Worm (Caenorhabditis elegans) whole organism, midembryonic: ENCODE data around the gene sds-22.

Experiments used
- cog-1 ChIP-seq: sonication (generic microtip); optimal IDR thresholded peaks from 2 replicates; lab custom pipeline; 2016; ENCODE audit warnings: missing genetic modification characterization, missing compliant biosample characterization
- flt-1 ChIP-seq: fragments of 200-800 bp; sonication (Bioruptor generic); IDR thresholded peaks from 2 replicates; pipeline ENCODE4 v1.3.6; 2022; ENCODE audit warnings: missing genetic modification characterization, missing compliant biosample characterization
- ref-1 ChIP-seq: fragments of 200-800 bp; sonication (Bioruptor generic); conservative IDR thresholded peaks from 2 replicates; pipeline ENCODE4 v1.3.6; 2022; ENCODE audit warnings: missing genetic modification reagents, missing genetic modification characterization, missing compliant biosample characterization
- tab-1 ChIP-seq: fragments of 200-800 bp; sonication (Bioruptor generic); IDR thresholded peaks from 2 replicates; pipeline ENCODE4 v1.3.6; 2022; ENCODE audit warnings: missing genetic modification characterization, missing compliant biosample characterization
- ztf-23 ChIP-seq: fragments of 200-800 bp; sonication (Bioruptor generic); IDR thresholded peaks from 2 replicates; pipeline ENCODE4 v1.3.6; 2022; ENCODE audit warnings: missing genetic modification reagents, missing genetic modification characterization, missing compliant biosample characterization
- ztf-29 ChIP-seq: fragments of 200-800 bp; sonication (Bioruptor generic); IDR thresholded peaks from 2 replicates; pipeline ENCODE4 v1.3.6; 2022; ENCODE audit warnings: missing genetic modification reagents, missing genetic modification characterization, missing compliant biosample characterization

- TF ChIP-seq flt-1 (GFP tag; lab: Robert Waterston, UW) (no peak), ref-1 (GFP tag; lab: Robert Waterston, UW) (no peak), ztf-29 (GFP tag; lab: Robert Waterston, UW) (no peak), ztf-23 (GFP tag; lab: Robert Waterston, UW) (no peak), cog-1 (tag; lab: Kevin White, UChicago) (no peak), tab-1 (GFP tag; lab: Robert Waterston, UW) (no peak)
These were observed 49.4 kb downstream of the sds-22 start, which contains the start of gene best-23 for ce11 chrII:7907539-7907997.
